Fruit fly (Drosophila melanogaster): Measurements from ENCODE around the gene CG7632.

Gene CG7632

DNA sequence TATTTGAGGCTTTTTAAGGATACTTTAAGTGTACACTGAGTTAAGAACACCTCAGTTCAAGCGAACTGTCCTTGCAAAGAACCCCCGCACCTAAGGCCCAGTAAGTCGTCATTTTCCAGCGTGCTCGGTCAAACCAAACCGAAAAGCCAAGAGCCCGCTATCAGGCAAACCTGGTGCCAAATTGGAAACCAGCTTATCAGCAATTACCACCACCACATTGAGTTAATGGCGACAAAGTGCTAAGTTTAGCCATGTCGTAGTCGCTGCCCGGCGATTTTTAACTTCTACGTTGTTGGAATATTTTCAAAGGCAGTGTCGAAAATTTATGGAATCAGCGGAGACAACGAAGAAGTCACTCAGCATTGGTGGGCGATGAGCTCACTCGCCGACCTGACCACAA, 21.8 kb upstream of the CG7632 start:
- TF ChIP-seq ovo (GFP tag; optimal IDR thresholded peaks at IDR 0.05) (no peak), bab1 (GFP tag; optimal IDR thresholded peaks at IDR 0.05) (no peak), CG7101 (tag; optimal IDR thresholded peaks at IDR 0.05) (no peak), CG11617 (GFP tag; optimal IDR thresholded peaks at IDR 0.05) (no peak), Clk (GFP tag; optimal IDR thresholded peaks at IDR 0.05) (no peak), Mnt (GFP tag; optimal IDR thresholded peaks at IDR 0.05) (no peak), Crg-1 (GFP tag; optimal IDR thresholded peaks at IDR 0.05) (no peak), CG12768 (GFP tag; optimal IDR thresholded peaks at IDR 0.05) (no peak), CG5204 (GFP tag; optimal IDR thresholded peaks at IDR 0.05) (no peak), cic (GFP tag; optimal IDR thresholded peaks at IDR 0.05) (no peak)

DNA sequence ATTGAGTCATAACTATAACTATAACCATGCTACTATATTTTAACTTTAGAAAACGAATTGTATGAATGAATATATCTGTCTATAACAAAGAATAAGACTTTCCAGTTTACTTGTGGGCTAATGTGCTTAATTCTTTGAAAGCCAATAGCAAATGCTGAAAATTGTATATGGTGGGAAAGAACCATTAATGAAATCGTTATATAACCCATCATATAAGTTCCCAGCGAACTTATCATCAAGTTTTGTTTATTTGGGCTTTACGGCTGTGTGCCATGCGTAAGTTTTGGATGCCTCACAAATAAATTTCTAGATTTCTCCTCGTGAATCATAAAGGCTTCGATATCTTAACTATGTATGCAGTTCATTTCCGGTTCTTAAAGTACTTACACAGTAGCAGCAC, 20.7 kb upstream of the CG7632 start:
- TF ChIP-seq cic (GFP tag; optimal IDR thresholded peaks at IDR 0.05) (no peak), cnc (optimal IDR thresholded peaks at IDR 0.05) (no peak), ovo (GFP tag; optimal IDR thresholded peaks at IDR 0.05) (no peak), CG14711 (tag; optimal IDR thresholded peaks at IDR 0.05) (no peak), toe (GFP tag; optimal IDR thresholded peaks at IDR 0.05) (no peak), tj (GFP tag; optimal IDR thresholded peaks at IDR 0.05) (no peak), Crg-1 (GFP tag; optimal IDR thresholded peaks at IDR 0.05) (no peak), Mnt (GFP tag; optimal IDR thresholded peaks at IDR 0.05) (no peak), Hr96 (GFP tag; optimal IDR thresholded peaks at IDR 0.05) (no peak), bab1 (GFP tag; optimal IDR thresholded peaks at IDR 0.05) (no peak), CG7045 (GFP tag; optimal IDR thresholded peaks at IDR 0.05) (no peak), CG5204 (GFP tag; optimal IDR thresholded peaks at IDR 0.05) (no peak)

- TF ChIP-seq cic (GFP tag; optimal IDR thresholded peaks at IDR 0.05) (peak; percentile 27), CG11617 (GFP tag; optimal IDR thresholded peaks at IDR 0.05) (no peak)
Observed at dm6 chr3L:21284720-21285638, 19.5 kb upstream of the CG7632 start.

- peak; percentile 97 for TF ChIP-seq bab1 (GFP tag; optimal IDR thresholded peaks at IDR 0.05)
- TF ChIP-seq tj (GFP tag; optimal IDR thresholded peaks at IDR 0.05): peak; percentile 73
- TF ChIP-seq CG33017 (tag; optimal IDR thresholded peaks at IDR 0.05): peak; percentile 46
- TF ChIP-seq CG7045 (GFP tag; optimal IDR thresholded peaks at IDR 0.05): peak; percentile 70
- TF ChIP-seq Crg-1 (GFP tag; optimal IDR thresholded peaks at IDR 0.05): peak; percentile 50
- TF ChIP-seq ovo (GFP tag; optimal IDR thresholded peaks at IDR 0.05): peak; percentile 58
- TF ChIP-seq cic (GFP tag; optimal IDR thresholded peaks at IDR 0.05): no peak
- TF ChIP-seq Clk (GFP tag; optimal IDR thresholded peaks at IDR 0.05): peak; percentile 65
- TF ChIP-seq toe (GFP tag; optimal IDR thresholded peaks at IDR 0.05): peak; percentile 77
- peak; percentile 70 for TF ChIP-seq CG7101 (tag; optimal IDR thresholded peaks at IDR 0.05)
- no peak for TF ChIP-seq CG5204 (GFP tag; optimal IDR thresholded peaks at IDR 0.05)
- TF ChIP-seq cnc (optimal IDR thresholded peaks at IDR 0.05): no peak
- peak; percentile 77 for TF ChIP-seq Mnt (GFP tag; optimal IDR thresholded peaks at IDR 0.05)
- peak; percentile 58 for TF ChIP-seq CG14711 (tag; optimal IDR thresholded peaks at IDR 0.05)
- no peak for TF ChIP-seq CG12768 (GFP tag; optimal IDR thresholded peaks at IDR 0.05)
- peak; percentile 66 for TF ChIP-seq Hr96 (GFP tag; optimal IDR thresholded peaks at IDR 0.05)
- TF ChIP-seq kay (GFP tag; ENCODE audit: borderline replicate concordance): no peak
- peak; percentile 84 for TF ChIP-seq CG11617 (GFP tag; optimal IDR thresholded peaks at IDR 0.05)
- TF ChIP-seq pad (GFP tag; optimal IDR thresholded peaks at IDR 0.05): peak; percentile 77
- TF ChIP-seq CG1620 (GFP tag; optimal IDR thresholded peaks at IDR 0.05): peak; percentile 84
Observed at dm6 chr3L:21285639-21286338, 18.7 kb upstream of the CG7632 start, which contains the start of the genes CG12974 and pzg. Gene CG12974, minus strand, starts transcription at chr3L:21285962. Gene pzg, plus strand, starts transcription at chr3L:21286099.

- TF ChIP-seq CG11617 (GFP tag; optimal IDR thresholded peaks at IDR 0.05): no peak
- TF ChIP-seq tj (GFP tag; optimal IDR thresholded peaks at IDR 0.05): no peak
- no peak for TF ChIP-seq pad (GFP tag; optimal IDR thresholded peaks at IDR 0.05)
- no peak for TF ChIP-seq cic (GFP tag; optimal IDR thresholded peaks at IDR 0.05)
- no peak for TF ChIP-seq ovo (GFP tag; optimal IDR thresholded peaks at IDR 0.05)
- TF ChIP-seq Clk (GFP tag; optimal IDR thresholded peaks at IDR 0.05): no peak
- TF ChIP-seq cnc (optimal IDR thresholded peaks at IDR 0.05): no peak
- no peak for TF ChIP-seq CG12768 (GFP tag; optimal IDR thresholded peaks at IDR 0.05)
- TF ChIP-seq CG1620 (GFP tag; optimal IDR thresholded peaks at IDR 0.05): no peak
- no peak for TF ChIP-seq CG7045 (GFP tag; optimal IDR thresholded peaks at IDR 0.05)
- no peak for TF ChIP-seq bab1 (GFP tag; optimal IDR thresholded peaks at IDR 0.05)
- TF ChIP-seq CG33017 (tag; optimal IDR thresholded peaks at IDR 0.05): no peak
- TF ChIP-seq CG7101 (tag; optimal IDR thresholded peaks at IDR 0.05): no peak
- no peak for TF ChIP-seq CG5204 (GFP tag; optimal IDR thresholded peaks at IDR 0.05)
- no peak for TF ChIP-seq kay (GFP tag; ENCODE audit: borderline replicate concordance)
- no peak for TF ChIP-seq Mnt (GFP tag; optimal IDR thresholded peaks at IDR 0.05)
- no peak for TF ChIP-seq CG14711 (tag; optimal IDR thresholded peaks at IDR 0.05)
Observed at dm6 chr3L:21290336-21290735, 14.2 kb upstream of the CG7632 start.

DNA sequence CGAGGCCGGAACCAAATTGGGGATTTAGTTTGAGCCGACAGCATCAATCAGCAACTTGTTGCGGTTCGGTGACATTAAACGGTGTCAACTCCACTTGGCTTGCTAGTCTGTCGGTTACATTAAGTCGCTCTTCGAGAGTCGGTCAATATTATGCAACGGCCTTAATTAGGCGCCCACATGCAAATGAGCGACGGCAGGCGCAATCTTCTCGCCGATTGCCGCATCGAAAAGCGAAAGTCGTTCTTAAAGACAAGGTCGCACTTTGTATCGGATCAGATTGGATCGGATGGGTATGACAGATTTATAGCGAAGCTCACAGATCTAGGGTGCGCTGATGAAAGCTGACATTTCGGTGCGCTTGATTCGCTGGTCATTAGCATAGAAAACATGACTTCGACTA, 13.4 kb upstream of the CG7632 start:
- no peak for TF ChIP-seq bab1 (GFP tag; optimal IDR thresholded peaks at IDR 0.05)
- TF ChIP-seq cnc (optimal IDR thresholded peaks at IDR 0.05): no peak
- TF ChIP-seq CG33017 (tag; optimal IDR thresholded peaks at IDR 0.05): no peak
- no peak for TF ChIP-seq cic (GFP tag; optimal IDR thresholded peaks at IDR 0.05)
- TF ChIP-seq Clk (GFP tag; optimal IDR thresholded peaks at IDR 0.05): no peak
- no peak for TF ChIP-seq CG7101 (tag; optimal IDR thresholded peaks at IDR 0.05)
- TF ChIP-seq CG11617 (GFP tag; optimal IDR thresholded peaks at IDR 0.05): no peak
- TF ChIP-seq kay (GFP tag; ENCODE audit: borderline replicate concordance): no peak
- TF ChIP-seq CG12768 (GFP tag; optimal IDR thresholded peaks at IDR 0.05): no peak
- no peak for TF ChIP-seq CG14711 (tag; optimal IDR thresholded peaks at IDR 0.05)
- TF ChIP-seq Crg-1 (GFP tag; optimal IDR thresholded peaks at IDR 0.05): no peak
- TF ChIP-seq CG5204 (GFP tag; optimal IDR thresholded peaks at IDR 0.05): no peak
